ENCODE assay signal across 2 worm cellular contexts in the genomic region with DNA sequence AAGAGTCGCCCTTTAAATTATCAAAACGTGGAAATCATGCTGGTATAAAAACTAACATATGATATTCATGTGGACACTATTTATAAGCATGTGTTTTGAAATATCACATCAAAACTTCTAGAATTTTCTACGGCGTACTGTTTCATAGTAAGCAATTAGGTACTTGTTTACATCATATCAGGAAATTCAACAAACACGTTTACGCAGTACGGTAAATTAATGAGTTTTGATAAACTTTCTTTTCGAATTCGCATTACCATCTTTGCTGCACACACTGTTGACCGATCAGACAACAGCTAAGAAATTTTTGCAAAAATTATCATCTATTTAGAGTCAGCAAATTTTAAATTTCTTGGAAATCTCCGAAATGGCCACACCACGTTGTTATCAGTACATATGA.
TF ChIP-seq lines count a peak whose summit lies in the region.

No protein-coding gene starts in this region.

TF ChIP-seq in whole organism, L2 larva, 48 proteins besides CTCF, POLR2A, EP300 and RAD21 (continued from another document):
- TF ChIP-seq ztf-1 (GFP tag; conservative IDR thresholded peaks at IDR 0.05; lab: Robert Waterston, UW) (no peak), lin-11 (tag; optimal IDR thresholded peaks at IDR 0.05; lab: Kevin White, UChicago) (no peak), elt-3 (tag; optimal IDR thresholded peaks at IDR 0.05; lab: Kevin White, UChicago) (no peak), gmeb-1 (tag; optimal IDR thresholded peaks at IDR 0.05; lab: Kevin White, UChicago) (no peak), unc-39 (tag; optimal IDR thresholded peaks at IDR 0.05; lab: Kevin White, UChicago) (no peak), lin-13 (GFP tag; optimal IDR thresholded peaks at IDR 0.05; lab: Kevin White, UChicago) (no peak), R02D3.7 (tag; optimal IDR thresholded peaks at IDR 0.05; lab: Kevin White, UChicago) (no peak), alr-1 (tag; optimal IDR thresholded peaks at IDR 0.05; lab: Kevin White, UChicago) (no peak), sem-4 (tag; optimal IDR thresholded peaks at IDR 0.05; lab: Kevin White, UChicago) (no peak), egl-27 (tag; optimal IDR thresholded peaks at IDR 0.05; lab: Kevin White, UChicago) (no peak), lin-39 (tag; optimal IDR thresholded peaks at IDR 0.05; lab: Kevin White, UChicago) (no peak), dmd-4 (tag; optimal IDR thresholded peaks at IDR 0.05; lab: Kevin White, UChicago) (no peak), nhr-6 (tag; optimal IDR thresholded peaks at IDR 0.05; lab: Kevin White, UChicago) (no peak), unc-62 (GFP tag; optimal IDR thresholded peaks at IDR 0.05; lab: Kevin White, UChicago) (no peak), lsy-2 (tag; optimal IDR thresholded peaks at IDR 0.05; lab: Kevin White, UChicago) (peak in 1 of 2 experiments; percentile 9), nhr-10 (tag; optimal IDR thresholded peaks at IDR 0.05; lab: Kevin White, UChicago) (no peak), nhr-237 (tag; optimal IDR thresholded peaks at IDR 0.05; lab: Kevin White, UChicago) (no peak)

TF ChIP-seq in whole organism, L4 larva, 104 proteins besides CTCF, POLR2A, EP300 and RAD21 (continued from another document):
- TF ChIP-seq aly-2 (tag; optimal IDR thresholded peaks at IDR 0.05; lab: Kevin White, UChicago) (no peak), nhr-10 (tag; optimal IDR thresholded peaks at IDR 0.05; lab: Kevin White, UChicago) (no peak), madf-9 (GFP tag; conservative IDR thresholded peaks at IDR 0.05; lab: Robert Waterston, UW) (no peak)
